Worm (Caenorhabditis elegans) whole organism, L4/young adult: ENCODE measurements around the gene tsp-13.

ENCODE experiments used
- W03F9.2 ChIP-seq: fragments of 150-350 bp; optimal IDR thresholded peaks from 2 replicates; lab custom pipeline; 2014; ENCODE audit warnings: missing biosample characterization, missing genetic modification characterization
- dao-5 ChIP-seq: sonication (generic microtip); optimal IDR thresholded peaks from 2 replicates; lab custom pipeline; 2016; ENCODE audit warnings: missing genotype, missing genetic modification characterization, moderate library complexity, missing compliant biosample characterization
- him-1 ChIP-seq: sonication (generic microtip); optimal IDR thresholded peaks from 2 replicates; lab custom pipeline; 2016; ENCODE audit warnings: missing genotype, missing genetic modification reagents, missing genetic modification characterization, missing compliant biosample characterization

Gene tsp-13

ce11 chrV:19201190-19201589 lies 47.3 kb downstream of the tsp-13 start:
- TF ChIP-seq him-1 (tag; lab: Kevin White, UChicago), result no peak
- no peak for TF ChIP-seq W03F9.2 (tag; lab: Kevin White, UChicago)
- no peak for TF ChIP-seq dao-5

- TF ChIP-seq dao-5, result no peak
- no peak for TF ChIP-seq him-1 (tag; lab: Kevin White, UChicago)
- TF ChIP-seq W03F9.2 (tag; lab: Kevin White, UChicago), result no peak
Measured at ce11 chrV:19202800-19203199, 48.9 kb downstream of the tsp-13 start.

- no peak for TF ChIP-seq him-1 (tag; lab: Kevin White, UChicago)
Measured at ce11 chrV:19203299-19203698, 49.4 kb downstream of the tsp-13 start, which contains the start of gene Y39B6A.1. Gene Y39B6A.1 (minus strand): TSS chrV:19203607.

ce11 chrV:19205450-19205849 lies 51.5 kb downstream of the tsp-13 start:
- TF ChIP-seq him-1 (tag; lab: Kevin White, UChicago), result no peak
- TF ChIP-seq dao-5, result no peak
- TF ChIP-seq W03F9.2 (tag; lab: Kevin White, UChicago), result no peak

- TF ChIP-seq W03F9.2 (tag; lab: Kevin White, UChicago) (no peak), dao-5 (no peak), him-1 (tag; lab: Kevin White, UChicago) (no peak)
Measured at ce11 chrV:19206911-19207310, 53.0 kb downstream of the tsp-13 start.
